Worm (Caenorhabditis elegans) whole organism, young adult: ENCODE measurements around the gene F35C5.3.

ENCODE experiments used
- C06A6.2 ChIP-seq: fragments of 200-800 bp; sonication (Bioruptor generic); conservative IDR thresholded peaks from 2 replicates; pipeline ENCODE4 v1.3.6; 2022; ENCODE audit warnings: missing genetic modification characterization, missing compliant biosample characterization
- F39B2.1 ChIP-seq: fragments of 200-800 bp; sonication (Bioruptor generic); IDR thresholded peaks from 2 replicates; pipeline ENCODE4 v1.3.6; 2022; ENCODE audit warnings: missing genetic modification reagents, missing genetic modification characterization, missing compliant biosample characterization
- F49E8.2 ChIP-seq: sonication (generic microtip); optimal IDR thresholded peaks from 3 replicates; lab custom pipeline; 2017; ENCODE audit warnings: missing genetic modification characterization, mild to moderate bottlenecking, missing compliant biosample characterization, antibody characterized with exemption, moderate library complexity; ENCODE audit not compliant: insufficient read depth
- F52B5.7 ChIP-seq: sonication (generic microtip); optimal IDR thresholded peaks from 2 replicates; lab custom pipeline; 2016; ENCODE audit warnings: mild to moderate bottlenecking, missing genetic modification characterization, missing compliant biosample characterization
- F57A8.1 ChIP-seq: fragments of 200-800 bp; sonication (Bioruptor generic); optimal IDR thresholded peaks from 2 replicates; lab custom pipeline; 2018; ENCODE audit warnings: mild to moderate bottlenecking, missing genetic modification characterization, moderate library complexity, missing compliant biosample characterization
- attf-3 ChIP-seq: fragments of 200-800 bp; sonication (Bioruptor generic); conservative IDR thresholded peaks from 2 replicates; pipeline ENCODE4 v1.3.6; 2022; ENCODE audit warnings: missing genetic modification reagents, missing genetic modification characterization, missing compliant biosample characterization
- ceh-58 ChIP-seq: fragments of 200-800 bp; sonication (Bioruptor generic); IDR thresholded peaks from 2 replicates; pipeline ENCODE4 v1.3.6; 2022; ENCODE audit warnings: missing genetic modification characterization, missing compliant biosample characterization
- him-1 ChIP-seq: sonication (generic microtip); optimal IDR thresholded peaks from 2 replicates; lab custom pipeline; 2016; ENCODE audit warnings: missing genotype, missing genetic modification reagents, missing genetic modification characterization, missing compliant biosample characterization
- lin-40 ChIP-seq: sonication (generic microtip); optimal IDR thresholded peaks from 2 replicates; lab custom pipeline; 2016; ENCODE audit warnings: missing genetic modification characterization, mild to moderate bottlenecking, missing compliant biosample characterization, missing genotype, missing genetic modification reagents
- nhr-80 ChIP-seq: sonication (generic microtip); optimal IDR thresholded peaks from 2 replicates; lab custom pipeline; 2016; ENCODE audit warnings: missing genetic modification characterization, missing compliant biosample characterization
- pha-4 ChIP-seq: fragments of 150-350 bp; sonication (generic microtip); optimal IDR thresholded peaks from 2 replicates; lab custom pipeline; 2014; ENCODE audit warnings: missing biosample characterization, missing genetic modification reagents, missing genetic modification characterization
- snpc-4 ChIP-seq, 5 experiments: fragments of 150-350 bp in 1 of 5; sonication (generic microtip) in 4 of 5; optimal IDR thresholded peaks; 2 replicates each; lab custom pipeline; 2014 to 2018; ENCODE audit warnings: missing genetic modification characterization in 5 of 5, missing biosample characterization in 3 of 5, antibody characterized with exemption in 2 of 5, mild to moderate bottlenecking in 2 of 5, missing compliant biosample characterization in 2 of 5, missing genotype in 2 of 5, moderate library complexity in 2 of 5, missing genetic modification reagents in 1 of 5
- tbp1 ChIP-seq: fragments of 200-800 bp; sonication (Bioruptor generic); optimal IDR thresholded peaks from 2 replicates; lab custom pipeline; 2018; ENCODE audit warnings: mild to moderate bottlenecking, missing genetic modification characterization, missing compliant biosample characterization
- unc-62 ChIP-seq: fragments of 150-350 bp; optimal IDR thresholded peaks from 2 replicates; lab custom pipeline; 2014; ENCODE audit warnings: missing biosample characterization, missing genetic modification reagents, missing genetic modification characterization

DNA sequence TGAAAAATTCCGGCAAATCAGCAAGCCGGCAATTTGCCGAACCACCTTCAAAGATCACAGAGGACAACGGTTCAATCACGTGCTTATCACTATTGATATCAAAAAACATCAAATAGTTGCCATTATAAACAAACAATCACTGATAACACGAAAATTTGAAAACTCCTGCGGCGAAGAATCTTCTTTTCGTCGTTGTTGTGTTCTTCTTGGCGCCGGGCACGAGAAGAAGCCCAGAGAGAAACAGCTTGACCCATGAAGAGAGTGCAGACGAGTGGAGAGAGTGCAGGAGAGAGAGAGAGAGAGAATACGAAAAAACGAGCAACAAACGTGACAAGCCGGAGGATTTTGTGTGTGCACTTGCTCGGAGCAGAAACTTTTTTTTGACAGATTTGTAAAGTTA is 9.9 kb upstream of the F35C5.3 start:
- TF ChIP-seq snpc-4 (GFP tag; optimal IDR thresholded peaks at IDR 0.05; lab: Kevin White, UChicago) (no peak), snpc-4 (tag; optimal IDR thresholded peaks at IDR 0.05; lab: Kevin White, UChicago) (peak in 3 of 4 experiments; percentile 8 to 50 (median 17)), lin-40 (tag; lab: Kevin White, UChicago) (peak; percentile 53), unc-62 (GFP tag; lab: Kevin White, UChicago) (no peak), attf-3 (GFP tag; lab: Robert Waterston, UW) (no peak), F49E8.2 (tag; lab: Kevin White, UChicago) (no peak), F52B5.7 (tag; lab: Kevin White, UChicago) (no peak), tbp1 (GFP tag; lab: Kevin White, UChicago) (peak; percentile 62), him-1 (tag; lab: Kevin White, UChicago) (no peak), C06A6.2 (GFP tag; lab: Robert Waterston, UW) (no peak), ceh-58 (GFP tag; lab: Robert Waterston, UW) (no peak), pha-4 (tag; lab: Kevin White, UChicago) (no peak), nhr-80 (tag; lab: Kevin White, UChicago) (peak; percentile 94), F39B2.1 (GFP tag; lab: Robert Waterston, UW) (no peak), F57A8.1 (GFP tag; lab: Kevin White, UChicago) (no peak)
